Fruit fly (Drosophila melanogaster): ENCODE data around the gene sev.

DNA sequence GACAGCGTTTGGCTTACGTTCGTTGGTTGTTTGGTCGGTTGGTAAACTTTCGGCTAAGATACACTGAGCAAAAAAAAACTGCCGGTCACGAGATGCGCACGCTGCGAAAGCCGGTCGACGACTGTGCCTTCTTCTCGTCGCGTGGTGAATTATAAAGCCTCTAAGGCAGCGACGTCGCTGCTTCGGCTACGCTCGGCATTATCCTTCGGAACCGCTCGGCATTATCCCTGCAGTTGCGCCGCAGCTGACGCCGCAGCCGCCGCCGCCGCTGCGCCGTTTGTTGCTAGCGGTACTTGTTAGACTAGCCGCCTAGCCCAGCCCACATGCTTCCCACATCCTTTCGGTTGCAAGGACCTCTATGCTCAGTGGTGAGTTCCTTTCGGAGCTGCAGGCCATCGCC, 46.3 kb downstream of the sev start, which contains the start of gene vex:
- TF ChIP-seq CG10348 (GFP tag; IDR thresholded peaks at IDR 0.05) = no peak
- no peak for TF ChIP-seq CG32121 (GFP tag; IDR thresholded peaks at IDR 0.05)
- TF ChIP-seq gl (tag; optimal IDR thresholded peaks at IDR 0.05) = no peak
- no peak for TF ChIP-seq Pif1B (GFP tag; optimal IDR thresholded peaks at IDR 0.05)
- TF ChIP-seq Ets98B (GFP tag; IDR thresholded peaks at IDR 0.05) = no peak
- no peak for TF ChIP-seq fd96Ca (GFP tag; IDR thresholded peaks at IDR 0.05)
- TF ChIP-seq CG15710 (tag; optimal IDR thresholded peaks at IDR 0.05) = no peak
- TF ChIP-seq CG14655 (GFP tag; optimal IDR thresholded peaks at IDR 0.05) = no peak
- no peak for TF ChIP-seq CG34367 (tag; optimal IDR thresholded peaks at IDR 0.05)
- TF ChIP-seq rn (GFP tag; IDR thresholded peaks at IDR 0.05) = no peak
- TF ChIP-seq CG4496 (GFP tag; IDR thresholded peaks at IDR 0.05) = no peak
